Fruit fly (Drosophila melanogaster) whole organism, wandering third instar larva: ENCODE results near the gene Vps26.

Experiments
- CrebA ChIP-seq: fragments of 200-800 bp; sonication (Bioruptor generic); optimal IDR thresholded peaks from 2 replicates; lab custom pipeline; 2016; ENCODE audit warnings: missing biosample characterization, mild to moderate bottlenecking, missing genetic modification characterization, borderline replicate concordance
- Jra ChIP-seq: sonication (Bioruptor generic); optimal IDR thresholded peaks from 2 replicates; lab custom pipeline; 2016; ENCODE audit warnings: missing biosample characterization, missing genetic modification characterization
- psq ChIP-seq: fragments of 200-800 bp; sonication (Bioruptor generic); optimal IDR thresholded peaks from 3 replicates; lab custom pipeline; 2017; ENCODE audit warnings: missing biosample characterization, mild to moderate bottlenecking, missing genetic modification characterization, moderate library complexity
- usp ChIP-seq: fragments of >200 bp; optimal IDR thresholded peaks from 2 replicates; lab custom pipeline; 2017; ENCODE audit warnings: missing biosample characterization, missing genetic modification characterization

dm6 chrX:1828097-1828496, 45.6 kb upstream of the Vps26 start:
- no peak for TF ChIP-seq psq (GFP tag; lab: Kevin White, UChicago)
- no peak for TF ChIP-seq usp
- TF ChIP-seq Jra (GFP tag; lab: Kevin White, UChicago), result no peak
- TF ChIP-seq CrebA (GFP tag; lab: Kevin White, UChicago), result no peak
